Worm (Caenorhabditis elegans) whole organism, L3 larva: ENCODE data around the gene pafo-1.
"Not testable (repeated sequence)": the region's sequence is repeated elsewhere in the genome, so short reads cannot be mapped to it uniquely, and the experiment has no call there.

Source experiments
- R02D3.7 ChIP-seq: fragments of 150-350 bp; optimal IDR thresholded peaks from 2 replicates; lab custom pipeline; 2014; ENCODE audit warnings: missing biosample characterization, missing genetic modification characterization
- ama-1 ChIP-seq: fragments of 150-350 bp; optimal IDR thresholded peaks from 2 replicates; lab custom pipeline; 2018
- ceh-16 ChIP-seq: sonication (generic microtip); optimal IDR thresholded peaks from 2 replicates; lab custom pipeline; 2017; ENCODE audit warnings: missing biosample characterization, missing genetic modification characterization
- ceh-28 ChIP-seq: fragments of 150-350 bp; optimal IDR thresholded peaks from 2 replicates; lab custom pipeline; 2014; ENCODE audit warnings: missing biosample characterization, missing genetic modification reagents, missing genetic modification characterization
- ceh-82 ChIP-seq: fragments of 150-350 bp; optimal IDR thresholded peaks from 2 replicates; lab custom pipeline; 2014; ENCODE audit warnings: missing biosample characterization, missing genetic modification characterization
- ceh-9 ChIP-seq: sonication (generic microtip); optimal IDR thresholded peaks from 2 replicates; lab custom pipeline; 2018; ENCODE audit warnings: missing biosample characterization, missing genetic modification characterization
- daf-12 ChIP-seq: fragments of 150-350 bp; optimal IDR thresholded peaks from 2 replicates; lab custom pipeline; 2014; ENCODE audit warnings: missing biosample characterization, missing genetic modification reagents, missing genetic modification characterization
- egl-27 ChIP-seq: sonication (generic microtip); optimal IDR thresholded peaks from 4 replicates; lab custom pipeline; 2017; ENCODE audit warnings: missing biosample characterization, missing genetic modification reagents, missing genetic modification characterization
- egl-5 ChIP-seq: fragments of 150-350 bp; optimal IDR thresholded peaks from 2 replicates; lab custom pipeline; 2017; ENCODE audit warnings: missing biosample characterization, missing genetic modification reagents, missing genetic modification characterization, inconsistent platforms
- elt-1 ChIP-seq: fragments of 150-350 bp; optimal IDR thresholded peaks from 2 replicates; lab custom pipeline; 2014; ENCODE audit warnings: missing biosample characterization, missing genetic modification characterization
- elt-2 ChIP-seq: sonication (generic microtip); optimal IDR thresholded peaks from 2 replicates; lab custom pipeline; 2016; ENCODE audit warnings: missing genetic modification reagents, mild to moderate bottlenecking, missing genetic modification characterization, missing compliant biosample characterization
- eor-1 ChIP-seq, 2 experiments: fragments of 150-350 bp; optimal IDR thresholded peaks; 2 replicates each; lab custom pipeline; 2014 to 2018; ENCODE audit warnings: missing biosample characterization in 2 of 2, missing genetic modification characterization in 2 of 2
- hmg-11 ChIP-seq: sonication (generic microtip); optimal IDR thresholded peaks from 2 replicates; lab custom pipeline; 2016; ENCODE audit warnings: missing genetic modification characterization, missing compliant biosample characterization
- jun-1 ChIP-seq: fragments of 150-350 bp; optimal IDR thresholded peaks from 2 replicates; lab custom pipeline; 2014; ENCODE audit warnings: missing biosample characterization, missing genetic modification reagents, missing genetic modification characterization
- lin-15B ChIP-seq: fragments of 150-350 bp; optimal IDR thresholded peaks from 2 replicates; lab custom pipeline; 2014; ENCODE audit warnings: missing biosample characterization, missing genetic modification characterization
- lin-39 ChIP-seq: fragments of 150-350 bp; optimal IDR thresholded peaks from 2 replicates; lab custom pipeline; 2018; ENCODE audit warnings: missing biosample characterization, missing genetic modification reagents, missing genetic modification characterization
- lsy-12 ChIP-seq: sonication (generic microtip); optimal IDR thresholded peaks from 2 replicates; lab custom pipeline; 2016; ENCODE audit warnings: mild to moderate bottlenecking, missing genetic modification characterization, missing compliant biosample characterization
- mdl-1 ChIP-seq: fragments of 150-350 bp; optimal IDR thresholded peaks from 2 replicates; lab custom pipeline; 2014; ENCODE audit warnings: missing biosample characterization, missing genetic modification characterization
- mml-1 ChIP-seq: fragments of 150-350 bp; sonication (generic microtip); optimal IDR thresholded peaks from 3 replicates; lab custom pipeline; 2014; ENCODE audit warnings: missing biosample characterization, missing genetic modification characterization
- nfya-1 ChIP-seq: sonication (generic microtip); optimal IDR thresholded peaks from 2 replicates; lab custom pipeline; 2017; ENCODE audit warnings: missing genetic modification characterization, mild to moderate bottlenecking, missing compliant biosample characterization, antibody characterized with exemption, moderate library complexity; ENCODE audit not compliant: insufficient read depth
- nhr-11 ChIP-seq: fragments of 150-350 bp; optimal IDR thresholded peaks from 2 replicates; lab custom pipeline; 2014; ENCODE audit warnings: missing biosample characterization, missing genetic modification characterization
- nhr-12 ChIP-seq: fragments of 150-350 bp; optimal IDR thresholded peaks from 2 replicates; lab custom pipeline; 2014; ENCODE audit warnings: missing biosample characterization, missing genetic modification characterization
- nhr-23 ChIP-seq: fragments of 150-350 bp; optimal IDR thresholded peaks from 2 replicates; lab custom pipeline; 2014; ENCODE audit warnings: missing biosample characterization, missing genetic modification reagents, missing genetic modification characterization
- nhr-237 ChIP-seq: fragments of 150-350 bp; optimal IDR thresholded peaks from 2 replicates; lab custom pipeline; 2014; ENCODE audit warnings: missing biosample characterization, missing genetic modification characterization
- nhr-76 ChIP-seq: fragments of 150-350 bp; sonication (generic microtip); optimal IDR thresholded peaks from 5 replicates; lab custom pipeline; 2014; ENCODE audit warnings: missing biosample characterization, missing genetic modification characterization
- pha-4 ChIP-seq: fragments of 150-350 bp; optimal IDR thresholded peaks from 2 replicates; lab custom pipeline; 2014; ENCODE audit warnings: missing biosample characterization, missing genetic modification reagents, missing genetic modification characterization
- pqm-1 ChIP-seq: fragments of 150-350 bp; optimal IDR thresholded peaks from 2 replicates; lab custom pipeline; 2017; ENCODE audit warnings: missing biosample characterization, missing genetic modification characterization, inconsistent platforms
- skn-1 ChIP-seq: fragments of 150-350 bp; optimal IDR thresholded peaks from 2 replicates; lab custom pipeline; 2014; ENCODE audit warnings: missing biosample characterization, missing genetic modification characterization
- unc-62 ChIP-seq: fragments of 150-350 bp; sonication (generic microtip); optimal IDR thresholded peaks from 4 replicates; lab custom pipeline; 2014; ENCODE audit warnings: missing biosample characterization, missing genetic modification reagents, missing genetic modification characterization
- zag-1 ChIP-seq: fragments of 150-350 bp; optimal IDR thresholded peaks from 2 replicates; lab custom pipeline; 2014; ENCODE audit warnings: missing biosample characterization, missing genetic modification characterization
- ztf-4 ChIP-seq: fragments of 150-350 bp; optimal IDR thresholded peaks from 2 replicates; lab custom pipeline; 2014; ENCODE audit warnings: missing biosample characterization, missing genetic modification characterization

The pafo-1 gene

ce11 chrV:11479406-11479805, 42.1 kb upstream of the pafo-1 start, which contains the start of gene T11F9.22:
T11F9.22 (plus strand) TSS chrV:11479706.
- TF ChIP-seq nfya-1 (no peak), R02D3.7 (tag; lab: Kevin White, UChicago) (no peak), egl-27 (tag; lab: Kevin White, UChicago) (no peak), ztf-4 (tag; lab: Kevin White, UChicago) (no peak), ama-1 (lab: Kevin White, UChicago) (no peak), jun-1 (tag; lab: Kevin White, UChicago) (no peak), nhr-237 (tag; lab: Kevin White, UChicago) (no peak), zag-1 (no peak), ceh-82 (no peak), ceh-9 (tag; lab: Kevin White, UChicago) (no peak), lsy-12 (tag; lab: Kevin White, UChicago) (no peak), hmg-11 (tag; lab: Kevin White, UChicago) (no peak), ceh-16 (no peak), egl-5 (tag; lab: Kevin White, UChicago) (no peak), lin-39 (no peak), elt-2 (tag; lab: Kevin White, UChicago) (no peak), lin-15B (tag; lab: Kevin White, UChicago) (no peak), nhr-23 (tag; lab: Kevin White, UChicago) (no peak), elt-1 (tag; lab: Kevin White, UChicago) (no peak)

ce11 chrV:11480734-11481133, 40.8 kb upstream of the pafo-1 start, which contains the start of gene T11F9.14:
T11F9.14 (minus strand) TSS chrV:11480834.
- not testable (repeated sequence) for TF ChIP-seq skn-1, daf-12, lin-15B (tag; lab: Kevin White, UChicago)
- TF ChIP-seq, all 47 proteins: peak for 0; not testable (repeated sequence) for 47

- TF ChIP-seq unc-62 (GFP tag; lab: Kevin White, UChicago); pha-4 (tag; lab: Kevin White, UChicago); egl-5 (tag; lab: Kevin White, UChicago): not testable (repeated sequence)
Observed at ce11 chrV:11483580-11484092, 37.9 kb upstream of the pafo-1 start, which contains the start of gene col-157. col-157 (plus strand) TSS chrV:11484042.

- TF ChIP-seq ceh-9 (tag; lab: Kevin White, UChicago) (no peak), hmg-11 (tag; lab: Kevin White, UChicago) (no peak), nhr-76 (tag; lab: Kevin White, UChicago) (no peak), ceh-28 (no peak), unc-62 (GFP tag; lab: Kevin White, UChicago) (no peak), nhr-12 (tag; lab: Kevin White, UChicago) (no peak), pqm-1 (tag; lab: Kevin White, UChicago) (no peak), mml-1 (tag; lab: Kevin White, UChicago) (no peak), ama-1 (lab: Kevin White, UChicago) (no peak), R02D3.7 (tag; lab: Kevin White, UChicago) (no peak), nhr-11 (tag; lab: Kevin White, UChicago) (no peak), pha-4 (tag; lab: Kevin White, UChicago) (no peak), egl-27 (tag; lab: Kevin White, UChicago) (no peak)
Observed at ce11 chrV:11484404-11484803, 37.1 kb upstream of the pafo-1 start.

ce11 chrV:11485558-11485957, 35.9 kb upstream of the pafo-1 start, which contains the start of gene srh-1:
srh-1 (plus strand) TSS chrV:11485858.
- TF ChIP-seq mdl-1 (tag; lab: Kevin White, UChicago) (no peak), nhr-11 (tag; lab: Kevin White, UChicago) (no peak), nhr-12 (tag; lab: Kevin White, UChicago) (no peak), eor-1 (tag; optimal IDR thresholded peaks at IDR 0.05; lab: Kevin White, UChicago) (no peak), elt-2 (tag; lab: Kevin White, UChicago) (no peak)
- TF ChIP-seq, all 47 proteins: peak for 0

- no peak for TF ChIP-seq daf-12 (tag; lab: Kevin White, UChicago)
- TF ChIP-seq R02D3.7 (tag; lab: Kevin White, UChicago), result no peak
- no peak for TF ChIP-seq mml-1 (tag; lab: Kevin White, UChicago)
Observed at ce11 chrV:11486680-11487079, 34.8 kb upstream of the pafo-1 start, which contains the start of gene T11F9.10. T11F9.10 (plus strand) TSS chrV:11486980.
